Worm (Caenorhabditis elegans) whole organism, young adult: ENCODE data around the gene F46F5.10.

Source experiments
- nhr-179 ChIP-seq: sonication (generic microtip); optimal IDR thresholded peaks from 2 replicates; lab custom pipeline; 2016; ENCODE audit warnings: mild to moderate bottlenecking, missing genetic modification characterization, missing compliant biosample characterization
- zfh-2 ChIP-seq: fragments of 200-800 bp; sonication (Bioruptor generic); conservative IDR thresholded peaks from 2 replicates; pipeline ENCODE4 v1.3.6; 2022; ENCODE audit warnings: missing genetic modification reagents, missing genetic modification characterization, missing compliant biosample characterization

DNA sequence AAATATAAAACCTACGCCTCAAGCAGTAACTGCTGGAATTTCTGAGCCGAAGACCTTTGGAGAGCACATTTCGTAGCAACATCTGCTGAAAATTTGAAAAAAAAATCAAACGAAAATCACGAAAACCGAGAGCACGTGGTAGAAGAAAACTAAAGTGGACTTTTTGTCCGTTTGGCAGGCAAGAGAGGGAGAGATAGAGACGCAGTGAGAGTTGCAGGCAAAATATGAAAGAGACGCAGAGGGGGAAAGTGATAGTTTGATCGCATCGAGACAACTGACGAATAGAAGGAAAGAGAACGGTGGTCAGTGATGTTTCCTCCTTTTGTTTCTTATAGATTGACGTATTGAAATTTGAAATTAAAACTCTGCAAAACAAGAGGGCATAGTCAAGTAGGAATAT is 24.9 kb downstream of the F46F5.10 start, which contains the start of the genes acdh-9 and F28A10.13:
- TF ChIP-seq zfh-2 (no peak), nhr-179 (tag; lab: Kevin White, UChicago) (no peak)
